Fruit fly (Drosophila melanogaster): ENCODE measurements around the gene cindr.

DNA sequence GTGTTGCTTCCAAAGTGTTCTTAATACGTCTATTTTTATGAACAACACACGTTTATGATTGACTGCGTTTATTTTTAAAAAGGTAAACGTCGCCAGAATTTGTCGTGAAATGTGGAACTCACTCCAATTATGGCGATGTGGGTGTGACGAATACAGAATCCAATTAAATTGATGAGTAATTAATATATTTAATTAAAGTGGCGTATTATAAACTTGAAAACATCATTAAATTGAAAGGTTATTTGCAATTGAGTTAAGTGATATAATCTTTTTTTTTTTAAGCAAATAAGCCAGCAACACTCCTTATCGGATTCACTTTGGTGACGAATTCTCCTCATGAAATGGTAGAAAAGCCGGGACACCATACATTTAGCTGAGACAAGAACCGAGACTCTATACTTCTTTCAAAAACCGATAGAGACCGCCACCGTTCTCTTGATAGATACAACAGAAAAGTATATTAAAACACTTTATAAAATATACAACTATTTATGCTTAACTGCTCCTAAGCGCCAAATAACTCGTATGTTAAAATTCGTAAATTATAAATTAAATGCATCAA is 62.0 kb downstream of the cindr start:
- TF ChIP-seq CG8632 (GFP tag; optimal IDR thresholded peaks at IDR 0.05) (no peak), CG11294 (GFP tag; IDR thresholded peaks at IDR 0.05) (no peak), net (GFP tag; optimal IDR thresholded peaks at IDR 0.05) (no peak), CG4318 (GFP tag; optimal IDR thresholded peaks at IDR 0.05) (no peak), CG31627 (GFP tag; optimal IDR thresholded peaks at IDR 0.05) (no peak), Met (GFP tag; optimal IDR thresholded peaks at IDR 0.05) (no peak), Gug (GFP tag; IDR thresholded peaks at IDR 0.05) (no peak)
